Fruit fly (Drosophila melanogaster) whole organism, embryonic: ENCODE data around the gene CG10194.

ENCODE experiments used
- CG10267 ChIP-seq: fragments of 200-800 bp; sonication (Bioruptor generic); optimal IDR thresholded peaks from 2 replicates; lab custom pipeline; 2018; ENCODE audit warnings: missing biosample characterization, mild to moderate bottlenecking, missing genetic modification characterization, moderate library complexity
- CG10366 ChIP-seq: fragments of 200-800 bp; sonication (Bioruptor generic); IDR thresholded peaks from 2 replicates; pipeline ENCODE4 v1.3.6; 2022; ENCODE audit warnings: missing biosample characterization, missing genetic modification characterization
- CG10431 ChIP-seq: fragments of 200-800 bp; sonication (Bioruptor generic); optimal IDR thresholded peaks from 3 replicates; lab custom pipeline; 2018; ENCODE audit warnings: missing biosample characterization, mild to moderate bottlenecking, missing genetic modification characterization
- CG11085 ChIP-seq: fragments of 200-800 bp; sonication (Bioruptor generic); IDR thresholded peaks from 2 replicates; pipeline ENCODE4 v1.3.6; 2022; ENCODE audit warnings: missing biosample characterization, missing genetic modification characterization
- CG11247 ChIP-seq: fragments of 200-800 bp; sonication (Bioruptor generic); IDR thresholded peaks from 2 replicates; pipeline ENCODE4 v1.3.6; 2022; ENCODE audit warnings: missing biosample characterization, missing genetic modification characterization
- CG11696 ChIP-seq: fragments of 200-800 bp; sonication (Bioruptor generic); IDR thresholded peaks from 2 replicates; pipeline ENCODE4 v1.3.6; 2022; ENCODE audit warnings: missing biosample characterization, missing genetic modification characterization
- CG1233 ChIP-seq: fragments of 200-800 bp; sonication (Bioruptor generic); optimal IDR thresholded peaks from 4 replicates; lab custom pipeline; 2018; ENCODE audit warnings: missing biosample characterization, mild to moderate bottlenecking, missing genetic modification characterization
- CG13424 ChIP-seq: fragments of 200-800 bp; sonication (Bioruptor generic); optimal IDR thresholded peaks from 2 replicates; lab custom pipeline; 2019; ENCODE audit warnings: missing biosample characterization, mild to moderate bottlenecking, missing genetic modification characterization, moderate library complexity
- CG15269 ChIP-seq: fragments of 200-800 bp; sonication (Bioruptor generic); optimal IDR thresholded peaks from 2 replicates; lab custom pipeline; 2018; ENCODE audit warnings: missing biosample characterization, mild to moderate bottlenecking, missing genetic modification characterization, moderate library complexity
- CG2120 ChIP-seq: fragments of 200-800 bp; sonication (Bioruptor generic); optimal IDR thresholded peaks from 3 replicates; lab custom pipeline; 2016; ENCODE audit warnings: missing biosample characterization, missing genetic modification characterization
- CG31441 ChIP-seq: fragments of 200-800 bp; sonication (Bioruptor generic); IDR thresholded peaks from 2 replicates; pipeline ENCODE4 v1.3.6; 2022; ENCODE audit warnings: missing biosample characterization, missing genetic modification characterization
- CG6765 ChIP-seq: fragments of 200-800 bp; sonication (Bioruptor generic); optimal IDR thresholded peaks from 3 replicates; lab custom pipeline; 2017; ENCODE audit warnings: missing biosample characterization, mild to moderate bottlenecking, missing genetic modification characterization
- CG7786 ChIP-seq: fragments of 200-800 bp; sonication (Bioruptor generic); optimal IDR thresholded peaks from 2 replicates; lab custom pipeline; 2016; ENCODE audit warnings: missing biosample characterization, missing genetic modification characterization
- CG8924 ChIP-seq: fragments of 200-800 bp; optimal IDR thresholded peaks from 3 replicates; lab custom pipeline; 2019; ENCODE audit warnings: missing biosample characterization, mild to moderate bottlenecking, missing genetic modification characterization, moderate library complexity
- CG9609 ChIP-seq: fragments of 200-800 bp; sonication (Bioruptor generic); optimal IDR thresholded peaks from 3 replicates; lab custom pipeline; 2016; ENCODE audit warnings: missing biosample characterization, missing genetic modification characterization
- Chrac-16 ChIP-seq: fragments of 200-800 bp; sonication (Bioruptor generic); optimal IDR thresholded peaks from 3 replicates; lab custom pipeline; 2016; ENCODE audit warnings: missing biosample characterization, missing genetic modification characterization
- CrebB ChIP-seq: fragments of 200-800 bp; sonication (Bioruptor generic); optimal IDR thresholded peaks from 3 replicates; lab custom pipeline; 2018; ENCODE audit warnings: missing biosample characterization, mild to moderate bottlenecking, missing genetic modification characterization
- Dref ChIP-seq: fragments of 200-800 bp; sonication (Bioruptor generic); IDR thresholded peaks from 2 replicates; pipeline ENCODE4 v1.3.6; 2022; ENCODE audit warnings: missing biosample characterization, missing genetic modification characterization
- H15 ChIP-seq: fragments of 200-800 bp; sonication (Bioruptor generic); IDR thresholded peaks from 3 replicates; pipeline ENCODE4 v1.3.6; 2022; ENCODE audit warnings: missing biosample characterization, missing genetic modification characterization
- HLH3B ChIP-seq: fragments of 200-800 bp; sonication (Bioruptor generic); IDR thresholded peaks from 2 replicates; pipeline ENCODE4 v1.3.6; 2022; ENCODE audit warnings: missing biosample characterization, missing genetic modification characterization
- Hey ChIP-seq: fragments of 200-800 bp; sonication (Bioruptor generic); optimal IDR thresholded peaks from 3 replicates; lab custom pipeline; 2018; ENCODE audit warnings: missing biosample characterization, mild to moderate bottlenecking, missing genetic modification characterization
- Hr51 ChIP-seq, 2 experiments: fragments of 200-800 bp; sonication (Bioruptor generic); optimal IDR thresholded peaks; 2 replicates in 1 of 2; 3 replicates in 1 of 2; lab custom pipeline; 2016 to 2018; ENCODE audit warnings: missing biosample characterization in 2 of 2, missing genetic modification characterization in 2 of 2, mild to moderate bottlenecking in 1 of 2, moderate library complexity in 1 of 2
- NfI ChIP-seq: fragments of 200-800 bp; sonication (Bioruptor generic); optimal IDR thresholded peaks from 3 replicates; lab custom pipeline; 2018; ENCODE audit warnings: missing biosample characterization, mild to moderate bottlenecking, missing genetic modification characterization, moderate library complexity
- Scr ChIP-seq: fragments of 200-800 bp; sonication (Bioruptor generic); IDR thresholded peaks from 2 replicates; pipeline ENCODE4 v1.3.6; 2022; ENCODE audit warnings: missing biosample characterization, missing genetic modification characterization; ENCODE audit not compliant: partially characterized antibody
- TFAM ChIP-seq: fragments of 200-800 bp; sonication (Bioruptor generic); optimal IDR thresholded peaks from 2 replicates; lab custom pipeline; 2017; ENCODE audit warnings: missing biosample characterization, missing genetic modification characterization, inconsistent platforms
- ato ChIP-seq: fragments of 200-800 bp; sonication (Bioruptor generic); IDR thresholded peaks from 2 replicates; pipeline ENCODE4 v1.3.6; 2022; ENCODE audit warnings: missing biosample characterization, missing genetic modification characterization; ENCODE audit not compliant: partially characterized antibody
- bcd ChIP-seq: fragments of 200-800 bp; sonication (Bioruptor generic); optimal IDR thresholded peaks from 2 replicates; lab custom pipeline; 2017; ENCODE audit warnings: missing biosample characterization, mild to moderate bottlenecking, missing genetic modification characterization
- bowl ChIP-seq: fragments of 200-800 bp; sonication (Bioruptor generic); IDR thresholded peaks from 2 replicates; pipeline ENCODE4 v1.3.6; 2022; ENCODE audit warnings: missing biosample characterization, missing genetic modification characterization
- cad ChIP-seq: fragments of >200 bp; optimal IDR thresholded peaks from 2 replicates; lab custom pipeline; 2017; ENCODE audit warnings: missing biosample characterization, missing genetic modification characterization
- caup ChIP-seq: fragments of 200-800 bp; sonication (Bioruptor generic); optimal IDR thresholded peaks from 3 replicates; lab custom pipeline; 2017; ENCODE audit warnings: missing biosample characterization, mild to moderate bottlenecking, missing genetic modification characterization, moderate library complexity; ENCODE audit not compliant: severe bottlenecking
- chn ChIP-seq: fragments of 200-800 bp; sonication (Bioruptor generic); optimal IDR thresholded peaks from 2 replicates; lab custom pipeline; 2016; ENCODE audit warnings: missing biosample characterization, missing genetic modification characterization
- da ChIP-seq: fragments of 200-800 bp; sonication (Bioruptor generic); optimal IDR thresholded peaks from 2 replicates; lab custom pipeline; 2016; ENCODE audit warnings: missing biosample characterization, missing genetic modification characterization
- dm ChIP-seq: fragments of 200-800 bp; sonication (Bioruptor generic); optimal IDR thresholded peaks from 3 replicates; lab custom pipeline; 2016; ENCODE audit warnings: missing biosample characterization, missing genetic modification characterization
- fd3F ChIP-seq: fragments of 200-800 bp; sonication (Bioruptor generic); optimal IDR thresholded peaks from 2 replicates; lab custom pipeline; 2018; ENCODE audit warnings: missing biosample characterization, mild to moderate bottlenecking, missing genetic modification characterization, moderate library complexity
- her ChIP-seq: fragments of 200-800 bp; sonication (Bioruptor generic); optimal IDR thresholded peaks from 2 replicates; lab custom pipeline; 2016; ENCODE audit warnings: missing biosample characterization, missing genetic modification characterization
- insv ChIP-seq, 2 experiments: fragments of 200-800 bp; sonication (Bioruptor generic); optimal IDR thresholded peaks; 3 replicates each; lab custom pipeline; 2016 to 2018; ENCODE audit warnings: missing biosample characterization in 2 of 2, missing genetic modification characterization in 2 of 2
- jing ChIP-seq: fragments of 200-800 bp; sonication (Bioruptor generic); optimal IDR thresholded peaks from 2 replicates; lab custom pipeline; 2018; ENCODE audit warnings: missing biosample characterization, mild to moderate bottlenecking, missing genetic modification characterization
- luna ChIP-seq: fragments of 200-800 bp; sonication (Bioruptor generic); optimal IDR thresholded peaks from 2 replicates; lab custom pipeline; 2016; ENCODE audit warnings: missing biosample characterization, missing genetic modification characterization
- nom ChIP-seq: fragments of 200-800 bp; sonication (Bioruptor generic); optimal IDR thresholded peaks from 2 replicates; lab custom pipeline; 2017; ENCODE audit warnings: missing biosample characterization, missing genetic modification characterization, mild to moderate bottlenecking, moderate library complexity, missing genetic modification reagents
- onecut ChIP-seq: fragments of 200-800 bp; sonication (Bioruptor generic); IDR thresholded peaks from 2 replicates; pipeline ENCODE4 v1.3.6; 2022; ENCODE audit warnings: missing biosample characterization, missing genetic modification characterization
- org-1 ChIP-seq: fragments of 200-800 bp; sonication (Bioruptor generic); optimal IDR thresholded peaks from 2 replicates; lab custom pipeline; 2017; ENCODE audit warnings: missing biosample characterization, missing genetic modification characterization
- otp ChIP-seq: fragments of 200-800 bp; sonication (Bioruptor generic); IDR thresholded peaks from 3 replicates; pipeline ENCODE4, ENCODE4 v1.3.6; 2022; ENCODE audit warnings: missing biosample characterization, missing genetic modification characterization
- peb ChIP-seq: fragments of 200-800 bp; sonication (Bioruptor generic); IDR thresholded peaks from 2 replicates; pipeline ENCODE4 v1.3.6; 2022; ENCODE audit warnings: missing biosample characterization, missing genetic modification characterization
- ranshi ChIP-seq: fragments of 200-800 bp; sonication (Bioruptor generic); IDR thresholded peaks from 2 replicates; pipeline ENCODE4 v1.3.6; 2022; ENCODE audit warnings: missing biosample characterization, missing genetic modification characterization
- repo ChIP-seq: fragments of 200-800 bp; sonication (Bioruptor generic); optimal IDR thresholded peaks from 2 replicates; lab custom pipeline; 2016; ENCODE audit warnings: missing biosample characterization, missing genetic modification characterization
- ro ChIP-seq: fragments of 200-800 bp; sonication (Bioruptor generic); IDR thresholded peaks from 2 replicates; pipeline ENCODE4 v1.3.6; 2022; ENCODE audit warnings: missing biosample characterization, missing genetic modification characterization
- sima ChIP-seq: fragments of 200-800 bp; sonication (Bioruptor generic); optimal IDR thresholded peaks from 2 replicates; lab custom pipeline; 2016; ENCODE audit warnings: missing biosample characterization, missing genetic modification characterization
- slp2 ChIP-seq: fragments of 200-800 bp; sonication (Bioruptor generic); optimal IDR thresholded peaks from 2 replicates; lab custom pipeline; 2016; ENCODE audit warnings: missing biosample characterization, missing genetic modification characterization
- sug ChIP-seq: fragments of 200-800 bp; optimal IDR thresholded peaks from 2 replicates; lab custom pipeline; 2019; ENCODE audit warnings: missing biosample characterization, mild to moderate bottlenecking, missing genetic modification characterization, moderate library complexity
- tna ChIP-seq: fragments of 200-800 bp; sonication (Bioruptor generic); IDR thresholded peaks from 2 replicates; pipeline ENCODE4 v1.3.6; 2022; ENCODE audit warnings: missing biosample characterization, missing genetic modification characterization; ENCODE audit not compliant: partially characterized antibody

CG10194 gene

dm6 chr2L:19439598-19440230 is 50.2 kb downstream of the CG10194 start (continued):
- TF ChIP-seq sima (GFP tag; lab: Kevin White, UChicago): no peak
- no peak for TF ChIP-seq CG6765 (GFP tag; lab: Kevin White, UChicago)
- 0 out of 2 replicates have a peak, but pooled peaks have one; percentile 24 for TF ChIP-seq Scr (GFP tag; lab: Robert Waterston, UW)
- no peak for TF ChIP-seq CG10431 (GFP tag; lab: Kevin White, UChicago)
- TF ChIP-seq TFAM (GFP tag; lab: Kevin White, UChicago): no peak
- TF ChIP-seq CG11085 (GFP tag; lab: Robert Waterston, UW): no peak
- TF ChIP-seq Dref (GFP tag; lab: Robert Waterston, UW): no peak
- TF ChIP-seq jing: peak; percentile 88
- TF ChIP-seq slp2 (GFP tag; lab: Kevin White, UChicago): peak; percentile 61
- TF ChIP-seq sug: peak; percentile 35
- TF ChIP-seq Hr51 (GFP tag; optimal IDR thresholded peaks at IDR 0.05; lab: Kevin White, UChicago): peak; percentile 87 to 94
- TF ChIP-seq NfI (GFP tag; lab: Kevin White, UChicago): peak; percentile 71
- peak; percentile 81 for TF ChIP-seq CG13424 (tag; lab: Kevin White, UChicago)
- no peak for TF ChIP-seq tna (GFP tag; lab: Robert Waterston, UW)
- TF ChIP-seq bcd (GFP tag; lab: Kevin White, UChicago): peak; percentile 70
- TF ChIP-seq ro: no peak
- peak; percentile 52; the same call in 1 of the 2 replicates for TF ChIP-seq bowl (GFP tag; lab: Robert Waterston, UW)
- TF ChIP-seq nom: no peak
- TF ChIP-seq CG2120: peak; percentile 75
- TF ChIP-seq CG10366 (GFP tag; lab: Robert Waterston, UW): peak; percentile 96
- peak; percentile 83 for TF ChIP-seq otp (GFP tag; lab: Robert Waterston, UW)
- TF ChIP-seq da (GFP tag; lab: Kevin White, UChicago): peak; percentile 73
- peak; percentile 56 for TF ChIP-seq CG9609
- peak; percentile 69 for TF ChIP-seq caup (GFP tag; lab: Kevin White, UChicago)
- peak; percentile 25 for TF ChIP-seq dm (GFP tag; lab: Kevin White, UChicago)
- peak; percentile 46 for TF ChIP-seq repo (GFP tag; lab: Kevin White, UChicago)
- peak; percentile 57 for TF ChIP-seq CG10267 (tag; lab: Kevin White, UChicago)
- peak; percentile 83 for TF ChIP-seq chn (GFP tag; lab: Kevin White, UChicago)
- peak; percentile 96 for TF ChIP-seq CG15269
- peak; percentile 88 for TF ChIP-seq fd3F (GFP tag; lab: Kevin White, UChicago)
- TF ChIP-seq cad (GFP tag; lab: Kevin White, UChicago): no peak
- peak; percentile 90 for TF ChIP-seq onecut (GFP tag; lab: Robert Waterston, UW)
- peak; percentile 88 for TF ChIP-seq her
- TF ChIP-seq ato (GFP tag; lab: Robert Waterston, UW): no peak
- peak; percentile 21; the same call in 1 of the 2 replicates for TF ChIP-seq peb (GFP tag; lab: Robert Waterston, UW)
- TF ChIP-seq Hey (tag; lab: Kevin White, UChicago): no peak
- no peak for TF ChIP-seq H15 (GFP tag; lab: Robert Waterston, UW)
- TF ChIP-seq CG11247 (GFP tag; lab: Robert Waterston, UW): peak; percentile 53; the same call in 1 of the 2 replicates
- TF ChIP-seq CrebB (tag; lab: Kevin White, UChicago): peak; percentile 63
- peak; percentile 45 for TF ChIP-seq CG1233 (GFP tag; lab: Kevin White, UChicago)
- peak; percentile 58 for TF ChIP-seq luna
- TF ChIP-seq CG8924 (tag; lab: Kevin White, UChicago): peak; percentile 89
- TF ChIP-seq HLH3B (GFP tag; lab: Robert Waterston, UW): peak; percentile 91
- TF ChIP-seq CG7786 (GFP tag; lab: Kevin White, UChicago): peak; percentile 74
- peak; percentile 60 for TF ChIP-seq Chrac-16
- TF ChIP-seq ranshi (GFP tag; lab: Robert Waterston, UW): peak; percentile 93
- TF ChIP-seq CG31441 (GFP tag; lab: Robert Waterston, UW): peak; percentile 61
- peak; percentile 22 to 45 for TF ChIP-seq insv (GFP tag; optimal IDR thresholded peaks at IDR 0.05; lab: Kevin White, UChicago)
- TF ChIP-seq org-1 (GFP tag; lab: Kevin White, UChicago): peak; percentile 91
- TF ChIP-seq CG11696 (GFP tag; lab: Robert Waterston, UW): peak; percentile 93
